Fruit fly (Drosophila melanogaster) whole organism, embryonic: ENCODE data around the gene CG43052.

ENCODE experiments used
- Adf1 ChIP-seq: fragments of 200-800 bp; sonication (Bioruptor generic); IDR thresholded peaks from 2 replicates; pipeline ENCODE4 v1.3.6; 2022; ENCODE audit warnings: missing biosample characterization, missing genetic modification characterization
- CG10267 ChIP-seq: fragments of 200-800 bp; sonication (Bioruptor generic); optimal IDR thresholded peaks from 2 replicates; lab custom pipeline; 2018; ENCODE audit warnings: missing biosample characterization, mild to moderate bottlenecking, missing genetic modification characterization, moderate library complexity
- CG10565 ChIP-seq: fragments of 200-800 bp; sonication (Bioruptor generic); optimal IDR thresholded peaks from 3 replicates; lab custom pipeline; 2016; ENCODE audit warnings: missing biosample characterization, mild to moderate bottlenecking, missing genetic modification characterization
- CG11696 ChIP-seq: fragments of 200-800 bp; sonication (Bioruptor generic); IDR thresholded peaks from 2 replicates; pipeline ENCODE4 v1.3.6; 2022; ENCODE audit warnings: missing biosample characterization, missing genetic modification characterization
- CG12659 ChIP-seq: fragments of 200-800 bp; sonication (Bioruptor generic); optimal IDR thresholded peaks from 3 replicates; lab custom pipeline; 2017; ENCODE audit warnings: mild to moderate bottlenecking, missing biosample characterization, missing genetic modification reagents, missing genetic modification characterization
- CG12942 ChIP-seq: fragments of 200-800 bp; sonication (Bioruptor generic); optimal IDR thresholded peaks from 3 replicates; lab custom pipeline; 2016; ENCODE audit warnings: missing biosample characterization, missing genetic modification characterization
- CG13287 ChIP-seq: fragments of 200-800 bp; sonication (Bioruptor generic); IDR thresholded peaks from 2 replicates; pipeline ENCODE4 v1.3.6; 2022; ENCODE audit warnings: missing biosample characterization, missing genetic modification characterization; ENCODE audit not compliant: partially characterized antibody
- CG14050 ChIP-seq: fragments of 200-800 bp; sonication (Bioruptor generic); IDR thresholded peaks from 3 replicates; pipeline ENCODE4 v1.3.6; 2022; ENCODE audit warnings: missing biosample characterization, missing genetic modification characterization
- CG17802 ChIP-seq: fragments of 200-800 bp; sonication (Bioruptor generic); optimal IDR thresholded peaks from 2 replicates; lab custom pipeline; 2018; ENCODE audit warnings: missing biosample characterization, mild to moderate bottlenecking, missing genetic modification characterization, moderate library complexity
- CG2116 ChIP-seq: fragments of 200-800 bp; sonication (Bioruptor generic); optimal IDR thresholded peaks from 3 replicates; lab custom pipeline; 2018; ENCODE audit warnings: missing biosample characterization, mild to moderate bottlenecking, missing genetic modification characterization
- CG30431 ChIP-seq: fragments of 200-800 bp; sonication (Bioruptor generic); optimal IDR thresholded peaks from 2 replicates; lab custom pipeline; 2017; ENCODE audit warnings: missing biosample characterization, missing genetic modification characterization
- CG3163 ChIP-seq: fragments of 200-800 bp; sonication (Bioruptor generic); optimal IDR thresholded peaks from 3 replicates; lab custom pipeline; 2016; ENCODE audit warnings: missing biosample characterization, missing genetic modification characterization
- CG32767 ChIP-seq: fragments of 200-800 bp; sonication (Bioruptor generic); IDR thresholded peaks from 2 replicates; pipeline ENCODE4 v1.3.6; 2022; ENCODE audit warnings: missing biosample characterization, missing genetic modification characterization
- CG4617 ChIP-seq: fragments of 200-800 bp; sonication (Bioruptor generic); optimal IDR thresholded peaks from 3 replicates; lab custom pipeline; 2016; ENCODE audit warnings: missing biosample characterization, missing genetic modification characterization, borderline replicate concordance
- CG5953 ChIP-seq: fragments of 200-800 bp; sonication (Bioruptor generic); IDR thresholded peaks from 2 replicates; pipeline ENCODE4 v1.3.6; 2022; ENCODE audit warnings: missing biosample characterization, missing genetic modification characterization
- CG6175 ChIP-seq: fragments of 200-800 bp; sonication (Bioruptor generic); IDR thresholded peaks from 3 replicates; pipeline ENCODE4 v1.3.6; 2022; ENCODE audit warnings: missing biosample characterization, missing genetic modification characterization
- CG6854 ChIP-seq: fragments of 200-800 bp; sonication (Bioruptor generic); optimal IDR thresholded peaks from 3 replicates; lab custom pipeline; 2017; ENCODE audit warnings: missing biosample characterization, mild to moderate bottlenecking, missing genetic modification characterization
- CG8290 ChIP-seq, 3 experiments: fragments of 200-800 bp; sonication (Bioruptor generic); optimal IDR thresholded peaks; 2 replicates each; lab custom pipeline; 2016 to 2019; ENCODE audit warnings: missing biosample characterization in 3 of 3, missing genetic modification characterization in 3 of 3, mild to moderate bottlenecking in 2 of 3, moderate library complexity in 1 of 3
- CG8944 ChIP-seq: fragments of 200-800 bp; sonication (Bioruptor generic); optimal IDR thresholded peaks from 3 replicates; lab custom pipeline; 2016; ENCODE audit warnings: missing biosample characterization, missing genetic modification characterization
- D19B ChIP-seq: fragments of 200-800 bp; sonication (Bioruptor generic); optimal IDR thresholded peaks from 2 replicates; lab custom pipeline; 2017; ENCODE audit warnings: missing biosample characterization, mild to moderate bottlenecking, missing genetic modification characterization
- Hand ChIP-seq: fragments of 200-800 bp; sonication (Bioruptor generic); optimal IDR thresholded peaks from 2 replicates; lab custom pipeline; 2017; ENCODE audit warnings: mild to moderate bottlenecking, missing biosample characterization, missing genetic modification reagents, missing genetic modification characterization
- Lpt ChIP-seq: fragments of >200 bp; optimal IDR thresholded peaks from 2 replicates; lab custom pipeline; 2018; ENCODE audit warnings: missing biosample characterization, missing genetic modification characterization
- Opbp ChIP-seq: fragments of 200-800 bp; sonication (Bioruptor generic); IDR thresholded peaks from 3 replicates; pipeline ENCODE4 v1.3.6; 2022; ENCODE audit warnings: missing biosample characterization, missing genetic modification characterization; ENCODE audit not compliant: partially characterized antibody
- Optix ChIP-seq: fragments of 200-800 bp; sonication (Bioruptor generic); IDR thresholded peaks from 3 replicates; pipeline ENCODE4 v1.3.6; 2022; ENCODE audit warnings: missing biosample characterization, missing genetic modification characterization
- Stat92E ChIP-seq, 3 experiments: fragments of >200 bp in 2 of 3; fragments of 200-800 bp in 1 of 3; sonication (Bioruptor generic) in 1 of 3; optimal IDR thresholded peaks; 2 replicates each; lab custom pipeline; 2017 to 2019; ENCODE audit warnings: missing biosample characterization in 3 of 3, missing genetic modification characterization in 3 of 3, mild to moderate bottlenecking in 1 of 3, moderate library complexity in 1 of 3
- ash1 ChIP-seq: fragments of 200-800 bp; sonication (Bioruptor generic); optimal IDR thresholded peaks from 2 replicates; lab custom pipeline; 2018; ENCODE audit warnings: missing biosample characterization, mild to moderate bottlenecking, missing genetic modification characterization
- bab2 ChIP-seq: fragments of 200-800 bp; sonication (Bioruptor generic); optimal IDR thresholded peaks from 2 replicates; lab custom pipeline; 2016; ENCODE audit warnings: missing biosample characterization, missing genetic modification characterization
- cas ChIP-seq: fragments of 200-800 bp; sonication (Bioruptor generic); IDR thresholded peaks from 2 replicates; pipeline ENCODE4 v1.3.6; 2022; ENCODE audit warnings: missing biosample characterization, missing genetic modification characterization
- caup ChIP-seq: fragments of 200-800 bp; sonication (Bioruptor generic); optimal IDR thresholded peaks from 3 replicates; lab custom pipeline; 2017; ENCODE audit warnings: missing biosample characterization, mild to moderate bottlenecking, missing genetic modification characterization, moderate library complexity; ENCODE audit not compliant: severe bottlenecking
- ci ChIP-seq: fragments of 200-800 bp; sonication (Bioruptor generic); IDR thresholded peaks from 3 replicates; pipeline ENCODE4 v1.3.6; 2022; ENCODE audit warnings: missing biosample characterization, missing genetic modification characterization
- croc ChIP-seq: fragments of 200-800 bp; sonication (Bioruptor generic); conservative IDR thresholded peaks from 3 replicates; pipeline ENCODE4 v1.3.6; 2022; ENCODE audit warnings: missing biosample characterization, missing genetic modification characterization
- crp ChIP-seq, 2 experiments: fragments of 200-800 bp; sonication (Bioruptor generic); optimal IDR thresholded peaks; 2 replicates in 1 of 2; 3 replicates in 1 of 2; lab custom pipeline; 2017; ENCODE audit warnings: missing biosample characterization in 2 of 2, missing genetic modification characterization in 2 of 2, mild to moderate bottlenecking in 1 of 2, moderate library complexity in 1 of 2
- cwo ChIP-seq: fragments of 200-800 bp; sonication (Bioruptor generic); optimal IDR thresholded peaks from 3 replicates; lab custom pipeline; 2017; ENCODE audit warnings: missing biosample characterization, missing genetic modification characterization, mild to moderate bottlenecking, moderate library complexity, missing genetic modification reagents
- danr ChIP-seq: fragments of 200-800 bp; sonication (Bioruptor generic); IDR thresholded peaks from 2 replicates; pipeline ENCODE4 v1.3.6; 2022; ENCODE audit warnings: missing biosample characterization, missing genetic modification characterization
- ewg ChIP-seq: fragments of 200-800 bp; sonication (Bioruptor generic); optimal IDR thresholded peaks from 3 replicates; lab custom pipeline; 2017; ENCODE audit warnings: mild to moderate bottlenecking, missing biosample characterization, missing genetic modification reagents, missing genetic modification characterization
- insv ChIP-seq, 2 experiments: fragments of 200-800 bp; sonication (Bioruptor generic); optimal IDR thresholded peaks; 3 replicates each; lab custom pipeline; 2016 to 2018; ENCODE audit warnings: missing biosample characterization in 2 of 2, missing genetic modification characterization in 2 of 2
- lilli ChIP-seq: fragments of 200-800 bp; sonication (Bioruptor generic); optimal IDR thresholded peaks from 3 replicates; lab custom pipeline; 2016; ENCODE audit warnings: missing biosample characterization, missing genetic modification characterization
- lmd ChIP-seq: fragments of 200-800 bp; sonication (Bioruptor generic); IDR thresholded peaks from 2 replicates; pipeline ENCODE4 v1.3.6; 2022; ENCODE audit warnings: missing biosample characterization, missing genetic modification characterization
- lov ChIP-seq, 2 experiments: fragments of 200-800 bp in 1 of 2; fragments of >200 bp in 1 of 2; sonication (Bioruptor generic) in 1 of 2; IDR thresholded peaks in 1 of 2; optimal IDR thresholded peaks in 1 of 2; 2 replicates in 1 of 2; 3 replicates in 1 of 2; pipeline versions ENCODE4 v1.3.6 to Lab custom; 2017 to 2022; ENCODE audit warnings: missing biosample characterization in 1 of 2, missing genetic modification characterization in 1 of 2
- nom ChIP-seq: fragments of 200-800 bp; sonication (Bioruptor generic); optimal IDR thresholded peaks from 2 replicates; lab custom pipeline; 2017; ENCODE audit warnings: missing biosample characterization, missing genetic modification characterization, mild to moderate bottlenecking, moderate library complexity, missing genetic modification reagents
- ranshi ChIP-seq: fragments of 200-800 bp; sonication (Bioruptor generic); IDR thresholded peaks from 2 replicates; pipeline ENCODE4 v1.3.6; 2022; ENCODE audit warnings: missing biosample characterization, missing genetic modification characterization
- scrt ChIP-seq: fragments of 200-800 bp; sonication (Bioruptor generic); optimal IDR thresholded peaks from 2 replicates; lab custom pipeline; 2018; ENCODE audit warnings: missing biosample characterization, mild to moderate bottlenecking, missing genetic modification characterization, moderate library complexity
- tin ChIP-seq: fragments of 200-800 bp; sonication (Bioruptor generic); optimal IDR thresholded peaks from 3 replicates; lab custom pipeline; 2016; ENCODE audit warnings: missing biosample characterization, missing genetic modification characterization
- tll ChIP-seq, 2 experiments: fragments of 200-800 bp in 1 of 2; fragments of >200 bp in 1 of 2; sonication (Bioruptor generic) in 1 of 2; optimal IDR thresholded peaks; 2 replicates each; lab custom pipeline; 2017 to 2019; ENCODE audit warnings: missing biosample characterization in 2 of 2, missing genetic modification characterization in 2 of 2, mild to moderate bottlenecking in 1 of 2, moderate library complexity in 1 of 2
- twi ChIP-seq: fragments of 200-800 bp; optimal IDR thresholded peaks from 2 replicates; lab custom pipeline; 2019; ENCODE audit warnings: missing biosample characterization, mild to moderate bottlenecking, missing genetic modification characterization, moderate library complexity
- z ChIP-seq: fragments of 200-800 bp; sonication (Bioruptor generic); IDR thresholded peaks from 3 replicates; pipeline ENCODE4 v1.3.6; 2022; ENCODE audit warnings: missing biosample characterization, missing genetic modification characterization
- zen2 ChIP-seq: fragments of 200-800 bp; sonication (Bioruptor generic); IDR thresholded peaks from 3 replicates; pipeline ENCODE4 v1.3.6; 2022; ENCODE audit warnings: missing biosample characterization, missing genetic modification characterization; ENCODE audit not compliant: partially characterized antibody
- zfh1 ChIP-seq: fragments of 200-800 bp; sonication (Bioruptor generic); IDR thresholded peaks from 3 replicates; pipeline ENCODE4 v1.3.6; 2022; ENCODE audit warnings: missing biosample characterization, missing genetic modification characterization

The CG43052 gene

dm6 chr2L:14372254-14372717, 20.4 kb downstream of the CG43052 start (continued):
- TF ChIP-seq cwo (GFP tag; lab: Kevin White, UChicago) (peak; percentile 24), CG8290 (GFP tag; optimal IDR thresholded peaks at IDR 0.05; lab: Kevin White, UChicago) (no peak), CG8290 (tag; optimal IDR thresholded peaks at IDR 0.05; lab: Kevin White, UChicago) (peak in 1 of 2 experiments; percentile 77), CG12942 (GFP tag; lab: Kevin White, UChicago) (peak; percentile 26), CG30431 (GFP tag; lab: Kevin White, UChicago) (no peak), ci (GFP tag; lab: Robert Waterston, UW) (peak; percentile 91), ash1 (GFP tag; lab: Kevin White, UChicago) (no peak), CG6854 (no peak), ewg (GFP tag; lab: Kevin White, UChicago) (peak; percentile 43), CG6175 (GFP tag; lab: Robert Waterston, UW) (no peak), CG12659 (peak; percentile 79), CG13287 (GFP tag; lab: Robert Waterston, UW) (no peak), cas (GFP tag; lab: Robert Waterston, UW) (peak; percentile 24; the same call in 1 of the 2 replicates), danr (GFP tag; lab: Robert Waterston, UW) (peak; percentile 58; the same call in 1 of the 2 replicates), CG32767 (GFP tag; lab: Robert Waterston, UW) (peak; percentile 72), zfh1 (peak; percentile 82), crp (GFP tag; optimal IDR thresholded peaks at IDR 0.05; lab: Kevin White, UChicago) (no peak), zen2 (GFP tag; lab: Robert Waterston, UW) (no peak), CG5953 (GFP tag; lab: Robert Waterston, UW) (peak; percentile 60; the same call in 1 of the 2 replicates), bab2 (GFP tag; lab: Kevin White, UChicago) (peak; percentile 74), lilli (GFP tag; lab: Kevin White, UChicago) (peak; percentile 68), Opbp (GFP tag; lab: Robert Waterston, UW) (no peak), Lpt (GFP tag; lab: Kevin White, UChicago) (no peak), twi (tag; lab: Kevin White, UChicago) (no peak), Optix (no peak), croc (GFP tag; lab: Robert Waterston, UW) (no peak), insv (GFP tag; optimal IDR thresholded peaks at IDR 0.05; lab: Kevin White, UChicago) (no peak), CG17802 (tag; lab: Kevin White, UChicago) (no peak), CG4617 (no peak), Stat92E (GFP tag; optimal IDR thresholded peaks at IDR 0.05; lab: Kevin White, UChicago) (no peak), CG3163 (GFP tag; lab: Kevin White, UChicago) (peak; percentile 35), CG10267 (tag; lab: Kevin White, UChicago) (peak; percentile 23), CG14050 (GFP tag; lab: Robert Waterston, UW) (peak; percentile 77), CG8944 (GFP tag; lab: Kevin White, UChicago) (peak; percentile 53), ranshi (GFP tag; lab: Robert Waterston, UW) (0 out of 2 replicates have a peak, but pooled peaks have one; percentile 56), scrt (GFP tag; lab: Kevin White, UChicago) (no peak), z (GFP tag; lab: Robert Waterston, UW) (no peak), tin (GFP tag; lab: Kevin White, UChicago) (no peak), lov (optimal IDR thresholded peaks at IDR 0.05; lab: Kevin White, UChicago) (no peak), lov (GFP tag; IDR thresholded peaks at IDR 0.05; lab: Robert Waterston, UW) (no peak), caup (GFP tag; lab: Kevin White, UChicago) (peak; percentile 25), D19B (GFP tag; lab: Kevin White, UChicago) (peak; percentile 11), lmd (GFP tag; lab: Robert Waterston, UW) (peak; percentile 85), Adf1 (GFP tag; lab: Robert Waterston, UW) (no peak; the same call in 1 of the 2 replicates), CG10565 (GFP tag; lab: Kevin White, UChicago) (no peak), Hand (GFP tag; lab: Kevin White, UChicago) (peak; percentile 42), CG11696 (GFP tag; lab: Robert Waterston, UW) (no peak), tll (GFP tag; optimal IDR thresholded peaks at IDR 0.05; lab: Kevin White, UChicago) (no peak), nom (GFP tag; lab: Kevin White, UChicago) (no peak), CG2116 (GFP tag; lab: Kevin White, UChicago) (no peak)
